Worm (Caenorhabditis elegans) whole organism, midembryonic: ENCODE measurements around the gene srw-29.

Experiments used
- klf-2 ChIP-seq: fragments of 200-800 bp; sonication (Bioruptor generic); conservative IDR thresholded peaks from 2 replicates; pipeline ENCODE4 v1.3.6; 2022; ENCODE audit warnings: missing genetic modification reagents, missing genetic modification characterization, missing compliant biosample characterization
- ztf-29 ChIP-seq: fragments of 200-800 bp; sonication (Bioruptor generic); IDR thresholded peaks from 2 replicates; pipeline ENCODE4 v1.3.6; 2022; ENCODE audit warnings: missing genetic modification reagents, missing genetic modification characterization, missing compliant biosample characterization

ce11 chrV:16467840-16468239, 43.5 kb upstream of the srw-29 start, which contains the start of gene sru-44:
- TF ChIP-seq klf-2 (GFP tag; lab: Robert Waterston, UW): no peak
- no peak for TF ChIP-seq ztf-29 (GFP tag; lab: Robert Waterston, UW)
